Fruit fly (Drosophila melanogaster) whole organism, embryonic: ENCODE data around the gene CG1764.

Source experiments
- CG10147 ChIP-seq: fragments of 200-800 bp; sonication (Bioruptor generic); optimal IDR thresholded peaks from 2 replicates; lab custom pipeline; 2019; ENCODE audit warnings: missing biosample characterization, mild to moderate bottlenecking, missing genetic modification characterization, moderate library complexity
- CG10267 ChIP-seq: fragments of 200-800 bp; sonication (Bioruptor generic); optimal IDR thresholded peaks from 2 replicates; lab custom pipeline; 2018; ENCODE audit warnings: missing biosample characterization, mild to moderate bottlenecking, missing genetic modification characterization, moderate library complexity
- CG10274 ChIP-seq: fragments of 200-800 bp; sonication (Bioruptor generic); optimal IDR thresholded peaks from 3 replicates; lab custom pipeline; 2017; ENCODE audit warnings: missing biosample characterization, mild to moderate bottlenecking, missing genetic modification characterization
- CG10543 ChIP-seq: fragments of 200-800 bp; sonication (Bioruptor generic); optimal IDR thresholded peaks from 3 replicates; lab custom pipeline; 2017; ENCODE audit warnings: missing biosample characterization, mild to moderate bottlenecking, missing genetic modification characterization, moderate library complexity
- CG1603 ChIP-seq: fragments of 200-800 bp; sonication (Bioruptor generic); optimal IDR thresholded peaks from 2 replicates; lab custom pipeline; 2019; ENCODE audit warnings: missing biosample characterization, mild to moderate bottlenecking, missing genetic modification characterization, moderate library complexity
- CG1647 ChIP-seq: fragments of 200-800 bp; sonication (Bioruptor generic); optimal IDR thresholded peaks from 3 replicates; lab custom pipeline; 2016; ENCODE audit warnings: missing biosample characterization, missing genetic modification characterization
- CG17385 ChIP-seq: fragments of 200-800 bp; sonication (Bioruptor generic); optimal IDR thresholded peaks from 3 replicates; lab custom pipeline; 2018; ENCODE audit warnings: missing biosample characterization, mild to moderate bottlenecking, missing genetic modification characterization
- CG17802 ChIP-seq: fragments of 200-800 bp; sonication (Bioruptor generic); optimal IDR thresholded peaks from 2 replicates; lab custom pipeline; 2018; ENCODE audit warnings: missing biosample characterization, mild to moderate bottlenecking, missing genetic modification characterization, moderate library complexity
- CG2120 ChIP-seq: fragments of 200-800 bp; sonication (Bioruptor generic); optimal IDR thresholded peaks from 3 replicates; lab custom pipeline; 2016; ENCODE audit warnings: missing biosample characterization, missing genetic modification characterization
- CG30403 ChIP-seq: fragments of 200-800 bp; sonication (Bioruptor generic); optimal IDR thresholded peaks from 3 replicates; lab custom pipeline; 2016; ENCODE audit warnings: missing biosample characterization, missing genetic modification characterization
- CG30431 ChIP-seq: fragments of 200-800 bp; sonication (Bioruptor generic); optimal IDR thresholded peaks from 2 replicates; lab custom pipeline; 2017; ENCODE audit warnings: missing biosample characterization, missing genetic modification characterization
- CG6272 ChIP-seq: fragments of 200-800 bp; sonication (Bioruptor generic); IDR thresholded peaks from 2 replicates; pipeline ENCODE4 v1.3.6; 2022; ENCODE audit warnings: missing biosample characterization, missing genetic modification characterization
- CG7786 ChIP-seq: fragments of 200-800 bp; sonication (Bioruptor generic); optimal IDR thresholded peaks from 2 replicates; lab custom pipeline; 2016; ENCODE audit warnings: missing biosample characterization, missing genetic modification characterization
- CG7839 ChIP-seq: fragments of 200-800 bp; sonication (Bioruptor generic); optimal IDR thresholded peaks from 3 replicates; lab custom pipeline; 2018; ENCODE audit warnings: missing biosample characterization, mild to moderate bottlenecking, missing genetic modification characterization, moderate library complexity
- CG7963 ChIP-seq: fragments of 200-800 bp; sonication (Bioruptor generic); IDR thresholded peaks from 3 replicates; pipeline ENCODE4 v1.3.6; 2022; ENCODE audit warnings: missing biosample characterization, missing genetic modification characterization; ENCODE audit not compliant: partially characterized antibody
- CG8290 ChIP-seq, 3 experiments: fragments of 200-800 bp; sonication (Bioruptor generic); optimal IDR thresholded peaks; 2 replicates each; lab custom pipeline; 2016 to 2019; ENCODE audit warnings: missing biosample characterization in 3 of 3, missing genetic modification characterization in 3 of 3, mild to moderate bottlenecking in 2 of 3, moderate library complexity in 1 of 3
- CG8924 ChIP-seq: fragments of 200-800 bp; optimal IDR thresholded peaks from 3 replicates; lab custom pipeline; 2019; ENCODE audit warnings: missing biosample characterization, mild to moderate bottlenecking, missing genetic modification characterization, moderate library complexity
- CHES-1-like ChIP-seq: fragments of 200-800 bp; sonication (Bioruptor generic); optimal IDR thresholded peaks from 2 replicates; lab custom pipeline; 2016; ENCODE audit warnings: missing biosample characterization, missing genetic modification characterization
- Dip3 ChIP-seq: fragments of 200-800 bp; sonication (Bioruptor generic); optimal IDR thresholded peaks from 3 replicates; lab custom pipeline; 2016; ENCODE audit warnings: missing biosample characterization, missing genetic modification characterization
- GATAe ChIP-seq: fragments of 200-800 bp; sonication (Bioruptor generic); conservative IDR thresholded peaks from 2 replicates; pipeline ENCODE4 v1.3.6; 2022; ENCODE audit warnings: missing biosample characterization, missing genetic modification characterization
- HLH54F ChIP-seq: fragments of 200-800 bp; sonication (Bioruptor generic); optimal IDR thresholded peaks from 3 replicates; lab custom pipeline; 2016; ENCODE audit warnings: missing biosample characterization, missing genetic modification characterization
- Hmr ChIP-seq: fragments of 200-800 bp; sonication (Bioruptor generic); optimal IDR thresholded peaks from 3 replicates; lab custom pipeline; 2017; ENCODE audit warnings: mild to moderate bottlenecking, missing biosample characterization, missing genetic modification reagents, missing genetic modification characterization
- Hr3 ChIP-seq: fragments of 200-800 bp; sonication (Bioruptor generic); optimal IDR thresholded peaks from 3 replicates; lab custom pipeline; 2016; ENCODE audit warnings: missing biosample characterization, missing genetic modification characterization
- Hsf ChIP-seq: fragments of 200-800 bp; sonication (Bioruptor generic); optimal IDR thresholded peaks from 3 replicates; lab custom pipeline; 2016; ENCODE audit warnings: missing biosample characterization, missing genetic modification characterization
- MTF-1 ChIP-seq: fragments of 200-800 bp; sonication (Bioruptor generic); optimal IDR thresholded peaks from 2 replicates; lab custom pipeline; 2018; ENCODE audit warnings: missing biosample characterization, mild to moderate bottlenecking, missing genetic modification characterization, borderline replicate concordance
- Max ChIP-seq: fragments of 200-800 bp; sonication (Bioruptor generic); optimal IDR thresholded peaks from 2 replicates; lab custom pipeline; 2016; ENCODE audit warnings: missing biosample characterization, mild to moderate bottlenecking, missing genetic modification characterization
- Med ChIP-seq: fragments of 200-800 bp; sonication (Bioruptor generic); peaks from one replicate; lab custom pipeline; 2016; ENCODE audit warnings: missing biosample characterization, missing genetic modification characterization, mild to moderate bottlenecking, inconsistent platforms, moderate library complexity
- Ssrp ChIP-seq: fragments of 200-800 bp; sonication (Bioruptor generic); optimal IDR thresholded peaks from 2 replicates; lab custom pipeline; 2018; ENCODE audit warnings: missing biosample characterization, mild to moderate bottlenecking, missing genetic modification characterization, moderate library complexity
- Vsx1 ChIP-seq: fragments of 200-800 bp; sonication (Bioruptor generic); optimal IDR thresholded peaks from 2 replicates; lab custom pipeline; 2017; ENCODE audit warnings: missing biosample characterization, mild to moderate bottlenecking, missing genetic modification characterization, missing genetic modification reagents
- al ChIP-seq: fragments of 200-800 bp; sonication (Bioruptor generic); IDR thresholded peaks from 2 replicates; pipeline ENCODE4 v1.3.6; 2022; ENCODE audit warnings: missing biosample characterization, missing genetic modification characterization
- ap ChIP-seq: fragments of 200-800 bp; sonication (Bioruptor generic); IDR thresholded peaks from 2 replicates; pipeline ENCODE4 v1.3.6; 2022; ENCODE audit warnings: missing biosample characterization, missing genetic modification characterization
- bcd ChIP-seq: fragments of 200-800 bp; sonication (Bioruptor generic); optimal IDR thresholded peaks from 2 replicates; lab custom pipeline; 2017; ENCODE audit warnings: missing biosample characterization, mild to moderate bottlenecking, missing genetic modification characterization
- bsh ChIP-seq, 2 experiments: fragments of 200-800 bp; sonication (Bioruptor generic); optimal IDR thresholded peaks; 2 replicates each; lab custom pipeline; 2017 to 2018; ENCODE audit warnings: mild to moderate bottlenecking in 2 of 2, missing biosample characterization in 2 of 2, missing genetic modification characterization in 2 of 2, moderate library complexity in 1 of 2
- chif ChIP-seq, 2 experiments: fragments of 200-800 bp; sonication (Bioruptor generic); optimal IDR thresholded peaks; 3 replicates each; lab custom pipeline; 2016; ENCODE audit warnings: missing biosample characterization in 2 of 2, missing genetic modification characterization in 2 of 2
- ems ChIP-seq: fragments of 200-800 bp; sonication (Bioruptor generic); optimal IDR thresholded peaks from 3 replicates; lab custom pipeline; 2016; ENCODE audit warnings: missing biosample characterization, missing genetic modification characterization
- her ChIP-seq: fragments of 200-800 bp; sonication (Bioruptor generic); optimal IDR thresholded peaks from 2 replicates; lab custom pipeline; 2016; ENCODE audit warnings: missing biosample characterization, missing genetic modification characterization
- ind ChIP-seq: fragments of 200-800 bp; sonication (Bioruptor generic); optimal IDR thresholded peaks from 3 replicates; lab custom pipeline; 2016; ENCODE audit warnings: missing biosample characterization, missing genetic modification characterization
- inv ChIP-seq: fragments of 200-800 bp; sonication (Bioruptor generic); IDR thresholded peaks from 2 replicates; pipeline ENCODE4 v1.3.6; 2022; ENCODE audit warnings: missing biosample characterization, missing genetic modification characterization; ENCODE audit not compliant: partially characterized antibody
- lmd ChIP-seq: fragments of 200-800 bp; sonication (Bioruptor generic); IDR thresholded peaks from 2 replicates; pipeline ENCODE4 v1.3.6; 2022; ENCODE audit warnings: missing biosample characterization, missing genetic modification characterization
- lov ChIP-seq, 2 experiments: fragments of 200-800 bp in 1 of 2; fragments of >200 bp in 1 of 2; sonication (Bioruptor generic) in 1 of 2; IDR thresholded peaks in 1 of 2; optimal IDR thresholded peaks in 1 of 2; 2 replicates in 1 of 2; 3 replicates in 1 of 2; pipeline versions ENCODE4 v1.3.6 to Lab custom; 2017 to 2022; ENCODE audit warnings: missing biosample characterization in 1 of 2, missing genetic modification characterization in 1 of 2
- nmo ChIP-seq: fragments of 200-800 bp; sonication (Bioruptor generic); optimal IDR thresholded peaks from 2 replicates; lab custom pipeline; 2018; ENCODE audit warnings: missing biosample characterization, mild to moderate bottlenecking, missing genetic modification characterization, moderate library complexity
- phol ChIP-seq: fragments of 200-800 bp; sonication (Bioruptor generic); optimal IDR thresholded peaks from 3 replicates; lab custom pipeline; 2018; ENCODE audit warnings: missing biosample characterization, mild to moderate bottlenecking, missing genetic modification characterization, moderate library complexity
- repo ChIP-seq: fragments of 200-800 bp; sonication (Bioruptor generic); optimal IDR thresholded peaks from 2 replicates; lab custom pipeline; 2016; ENCODE audit warnings: missing biosample characterization, missing genetic modification characterization
- sqz ChIP-seq: fragments of 200-800 bp; sonication (Bioruptor generic); optimal IDR thresholded peaks from 3 replicates; lab custom pipeline; 2018; ENCODE audit warnings: missing biosample characterization, mild to moderate bottlenecking, missing genetic modification characterization
- sug ChIP-seq: fragments of 200-800 bp; optimal IDR thresholded peaks from 2 replicates; lab custom pipeline; 2019; ENCODE audit warnings: missing biosample characterization, mild to moderate bottlenecking, missing genetic modification characterization, moderate library complexity
- tio ChIP-seq: fragments of 200-800 bp; sonication (Bioruptor generic); optimal IDR thresholded peaks from 2 replicates; lab custom pipeline; 2017; ENCODE audit warnings: missing biosample characterization, missing genetic modification characterization, inconsistent platforms
- vnd ChIP-seq: fragments of 200-800 bp; sonication (Bioruptor generic); IDR thresholded peaks from 3 replicates; pipeline ENCODE4 v1.3.6; 2022; ENCODE audit warnings: missing biosample characterization, missing genetic modification characterization; ENCODE audit not compliant: partially characterized antibody
- vvl ChIP-seq: fragments of 200-800 bp; sonication (Bioruptor generic); IDR thresholded peaks from 2 replicates; pipeline ENCODE4 v1.3.6; 2022; ENCODE audit warnings: missing biosample characterization, missing genetic modification characterization
- zf30C ChIP-seq: fragments of 200-800 bp; sonication (Bioruptor generic); optimal IDR thresholded peaks from 3 replicates; lab custom pipeline; 2018; ENCODE audit warnings: missing biosample characterization, mild to moderate bottlenecking, missing genetic modification characterization

Gene CG1764

dm6 chrX:13332702-13333243 is 30.6 kb upstream of the CG1764 start (continued):
- peak; percentile 58 for TF ChIP-seq sug (tag; lab: Kevin White, UChicago)
- TF ChIP-seq CG8290 (GFP tag; optimal IDR thresholded peaks at IDR 0.05; lab: Kevin White, UChicago) = no peak
- no peak for TF ChIP-seq CG8290 (tag; optimal IDR thresholded peaks at IDR 0.05; lab: Kevin White, UChicago)
- no peak for TF ChIP-seq inv (GFP tag; lab: Robert Waterston, UW)
- no peak for TF ChIP-seq ap (GFP tag; lab: Robert Waterston, UW)
- no peak for TF ChIP-seq vvl
- TF ChIP-seq Hmr (GFP tag; lab: Kevin White, UChicago) = peak; percentile 13
- no peak for TF ChIP-seq zf30C (GFP tag; lab: Kevin White, UChicago)
- TF ChIP-seq ind (GFP tag; lab: Kevin White, UChicago) = peak; percentile 33
- TF ChIP-seq Hsf (GFP tag; lab: Kevin White, UChicago) = peak; percentile 24
- TF ChIP-seq Hr3 = peak; percentile 3
- peak; percentile 14 for TF ChIP-seq CG8924 (tag; lab: Kevin White, UChicago)
- no peak for TF ChIP-seq CG30431
- TF ChIP-seq CG1603 (tag; lab: Kevin White, UChicago) = peak; percentile 9
- no peak for TF ChIP-seq CG7963 (GFP tag; lab: Robert Waterston, UW)
- peak; percentile 40 for TF ChIP-seq Dip3 (GFP tag; lab: Kevin White, UChicago)
- TF ChIP-seq CG17385 = peak; percentile 2
- peak; percentile 2 for TF ChIP-seq phol
- TF ChIP-seq lov (optimal IDR thresholded peaks at IDR 0.05; lab: Kevin White, UChicago) = no peak
- no peak for TF ChIP-seq lov (GFP tag; IDR thresholded peaks at IDR 0.05; lab: Robert Waterston, UW)
- peak; percentile 38 for TF ChIP-seq CG7839 (tag; lab: Kevin White, UChicago)
- peak; percentile 25; the same call in 1 of the 2 replicates for TF ChIP-seq lmd (GFP tag; lab: Robert Waterston, UW)
- no peak for TF ChIP-seq CG6272
- peak; percentile 57 for TF ChIP-seq Med (GFP tag; lab: Kevin White, UChicago)
- peak; percentile 70 for TF ChIP-seq CG10543
- no peak for TF ChIP-seq CG17802 (tag; lab: Kevin White, UChicago)
- peak; percentile 76 for TF ChIP-seq MTF-1 (GFP tag; lab: Kevin White, UChicago)
- TF ChIP-seq bsh (GFP tag; optimal IDR thresholded peaks at IDR 0.05; lab: Kevin White, UChicago) = peak in 1 of 2 experiments; percentile 25
- peak; percentile 49 for TF ChIP-seq her (GFP tag; lab: Kevin White, UChicago)
- TF ChIP-seq nmo = peak; percentile 24
- peak; percentile 12 for TF ChIP-seq tio (GFP tag; lab: Kevin White, UChicago)
- no peak for TF ChIP-seq ems (GFP tag; lab: Kevin White, UChicago)
- TF ChIP-seq CG10274 = peak; percentile 5
- peak; percentile 43 for TF ChIP-seq CG30403 (GFP tag; lab: Kevin White, UChicago)
- no peak for TF ChIP-seq CG10267 (tag; lab: Kevin White, UChicago)
- peak; percentile 32 for TF ChIP-seq sqz (GFP tag; lab: Kevin White, UChicago)
- TF ChIP-seq chif (GFP tag; optimal IDR thresholded peaks at IDR 0.05; lab: Kevin White, UChicago) = no peak
- TF ChIP-seq vnd = no peak
- peak; percentile 7 for TF ChIP-seq CHES-1-like (GFP tag; lab: Kevin White, UChicago)
- peak; percentile 60 for TF ChIP-seq CG7786
- peak; percentile 26 for TF ChIP-seq Vsx1 (GFP tag; lab: Kevin White, UChicago)
- TF ChIP-seq al (GFP tag; lab: Robert Waterston, UW) = 0 out of 2 replicates have a peak, but pooled peaks have one; percentile 26
- no peak for TF ChIP-seq repo (GFP tag; lab: Kevin White, UChicago)
- TF ChIP-seq CG2120 (GFP tag; lab: Kevin White, UChicago) = peak; percentile 77
- no peak for TF ChIP-seq GATAe
- TF ChIP-seq HLH54F (GFP tag; lab: Kevin White, UChicago) = peak; percentile 52
- no peak for TF ChIP-seq bcd (GFP tag; lab: Kevin White, UChicago)
- TF ChIP-seq CG1647 = peak; percentile 17
- TF ChIP-seq CG10147 = peak; percentile 16
- no peak for TF ChIP-seq Ssrp (tag; lab: Kevin White, UChicago)
- TF ChIP-seq Max (GFP tag; lab: Kevin White, UChicago) = no peak
